Fruit fly (Drosophila melanogaster): ENCODE data around the gene CG4962.

- TF ChIP-seq CG4496 (GFP tag; IDR thresholded peaks at IDR 0.05) (0 out of 3 replicates have a peak, but pooled peaks have one; percentile 48), CG8301 (tag; optimal IDR thresholded peaks at IDR 0.05) (no peak), rn (GFP tag; IDR thresholded peaks at IDR 0.05) (no peak), CG32121 (GFP tag; IDR thresholded peaks at IDR 0.05) (no peak), gl (tag; optimal IDR thresholded peaks at IDR 0.05) (no peak), CG14655 (GFP tag; optimal IDR thresholded peaks at IDR 0.05) (no peak), CG12605 (GFP tag; IDR thresholded peaks at IDR 0.05) (peak; percentile 65; the same call in 1 of the 2 replicates), Pif1A (GFP tag; optimal IDR thresholded peaks at IDR 0.05) (no peak), CG15710 (tag; optimal IDR thresholded peaks at IDR 0.05) (no peak)
Measured at dm6 chr3L:16257118-16257627, 38.2 kb downstream of the CG4962 start, which contains the start of gene CG13054.
